Fruit fly (Drosophila melanogaster): ENCODE results near the gene eIF4E7.

eIF4E7 gene

dm6 chrX:1171018-1171417 is 8.8 kb upstream of the eIF4E7 start (continued):
- TF ChIP-seq fkh (GFP tag; optimal IDR thresholded peaks at IDR 0.05), result no peak
- TF ChIP-seq ss (GFP tag; optimal IDR thresholded peaks at IDR 0.05), result peak; percentile 48 to 69
- TF ChIP-seq CG10631 (GFP tag; optimal IDR thresholded peaks at IDR 0.05), result peak; percentile 42
- peak; percentile 60 for TF ChIP-seq CG8632 (GFP tag; optimal IDR thresholded peaks at IDR 0.05)
- TF ChIP-seq Ets96B (tag; optimal IDR thresholded peaks at IDR 0.05), result peak; percentile 46
- peak; percentile 70 for TF ChIP-seq esn (GFP tag; optimal IDR thresholded peaks at IDR 0.05)
- no peak for TF ChIP-seq fd59A (GFP tag; optimal IDR thresholded peaks at IDR 0.05)
- TF ChIP-seq Lpt (GFP tag; optimal IDR thresholded peaks at IDR 0.05), result no peak
- TF ChIP-seq CG11762 (GFP tag; optimal IDR thresholded peaks at IDR 0.05; ENCODE audit: insufficient read depth), result peak; percentile 30
- TF ChIP-seq eg (GFP tag; IDR thresholded peaks at IDR 0.05), result no peak
- TF ChIP-seq CG3919 (GFP tag; optimal IDR thresholded peaks at IDR 0.05), result peak; percentile 44
- TF ChIP-seq Hr38 (GFP tag; optimal IDR thresholded peaks at IDR 0.05), result no peak
- peak; percentile 75 for TF ChIP-seq Met (GFP tag; optimal IDR thresholded peaks at IDR 0.05)
- peak; percentile 37 for TF ChIP-seq Eip93F (GFP tag; optimal IDR thresholded peaks at IDR 0.05)
- peak; percentile 54 for TF ChIP-seq CG32006 (GFP tag; optimal IDR thresholded peaks at IDR 0.05)
- TF ChIP-seq CG4318 (GFP tag; optimal IDR thresholded peaks at IDR 0.05), result no peak
- TF ChIP-seq Gug (GFP tag; IDR thresholded peaks at IDR 0.05), result no peak
- TF ChIP-seq CG8319 (GFP tag; optimal IDR thresholded peaks at IDR 0.05), result no peak
- peak; percentile 74 for TF ChIP-seq topi (GFP tag; optimal IDR thresholded peaks at IDR 0.05)
- peak; percentile 47 for TF ChIP-seq acj6 (GFP tag; optimal IDR thresholded peaks at IDR 0.05)
- peak; percentile 30 for TF ChIP-seq CG6854 (GFP tag; optimal IDR thresholded peaks at IDR 0.05)
- TF ChIP-seq fd85E (GFP tag; optimal IDR thresholded peaks at IDR 0.05), result no peak
- no peak for TF ChIP-seq CG1621 (tag; optimal IDR thresholded peaks at IDR 0.05)
- peak; percentile 30 for TF ChIP-seq CG11902 (GFP tag; optimal IDR thresholded peaks at IDR 0.05)
- no peak for TF ChIP-seq CG11294 (GFP tag; IDR thresholded peaks at IDR 0.05)
- TF ChIP-seq achi (GFP tag; optimal IDR thresholded peaks at IDR 0.05), result peak; percentile 37
- TF ChIP-seq CG10669 (GFP tag; optimal IDR thresholded peaks at IDR 0.05), result peak; percentile 57
- TF ChIP-seq Eip75B (GFP tag; optimal IDR thresholded peaks at IDR 0.05), result peak; percentile 55
- TF ChIP-seq CG16779 (tag; optimal IDR thresholded peaks at IDR 0.05), result peak; percentile 26
- peak; percentile 48 for TF ChIP-seq CG31627 (GFP tag; optimal IDR thresholded peaks at IDR 0.05)
- TF ChIP-seq OdsH (GFP tag; optimal IDR thresholded peaks at IDR 0.05), result peak; percentile 57

dm6 chrX:1170117-1170878 is 8.1 kb upstream of the eIF4E7 start, which contains the start of gene CG11378:
Gene CG11378, plus strand, starts transcription at chrX:1170828.
- TF ChIP-seq svp (GFP tag) (peak; percentile 50), fd85E (GFP tag; optimal IDR thresholded peaks at IDR 0.05) (no peak), Eip78C (GFP tag) (peak; percentile 24)

- TF ChIP-seq Sox102F (GFP tag; optimal IDR thresholded peaks at IDR 0.05), result no peak
- no peak for TF ChIP-seq CG6276 (GFP tag; optimal IDR thresholded peaks at IDR 0.05)
- TF ChIP-seq Met (GFP tag; optimal IDR thresholded peaks at IDR 0.05), result no peak
- TF ChIP-seq Sox14 (GFP tag; optimal IDR thresholded peaks at IDR 0.05), result no peak
- TF ChIP-seq CG16779 (tag; optimal IDR thresholded peaks at IDR 0.05), result no peak
These were observed 16.8 kb downstream of the eIF4E7 start, which contains the start of gene CG14628 for dm6 chrX:1145344-1145743. Gene CG14628, plus strand, starts transcription at chrX:1145644.
